Worm (Caenorhabditis elegans): ENCODE measurements around the gene srbc-42.

- TF ChIP-seq him-1 (tag; optimal IDR thresholded peaks at IDR 0.05) (no peak), W03F9.2 (tag; optimal IDR thresholded peaks at IDR 0.05) (no peak)
Observed at ce11 chrV:2201240-2201639, 10.2 kb upstream of the srbc-42 start, which contains the start of gene cyp-32B1.
